Worm (Caenorhabditis elegans): ENCODE measurements around the gene F46C8.8.

DNA sequence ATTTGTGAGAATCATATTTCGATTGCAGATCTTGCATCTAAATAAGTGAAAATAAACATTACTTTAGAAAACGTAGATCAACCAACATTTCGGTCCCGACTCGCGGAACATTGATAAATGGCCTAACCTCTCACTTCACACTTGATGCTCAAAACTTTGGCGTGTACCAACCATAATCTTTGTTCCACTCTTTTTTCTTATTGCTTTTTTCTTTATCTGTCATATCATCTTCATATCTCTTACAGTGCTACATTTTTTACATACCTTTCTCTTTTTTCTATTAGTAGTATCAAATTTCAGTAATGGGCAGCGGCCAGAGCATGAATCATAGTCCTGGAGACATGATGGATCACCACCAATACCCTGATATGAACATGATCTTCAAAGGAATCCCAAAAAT is 29.0 kb downstream of the F46C8.8 start, which contains the start of gene F46C8.3:
- no peak for TF ChIP-seq dao-5 (tag; optimal IDR thresholded peaks at IDR 0.05)
- no peak for TF ChIP-seq him-1 (tag; optimal IDR thresholded peaks at IDR 0.05)
- no peak for TF ChIP-seq W03F9.2 (tag; optimal IDR thresholded peaks at IDR 0.05)
